Worm (Caenorhabditis elegans) whole organism, young adult: Measurements from ENCODE around the gene nep-21.

Experiments used
- B0019.2 ChIP-seq: fragments of 200-800 bp; sonication (Bioruptor generic); conservative IDR thresholded peaks from 2 replicates; pipeline ENCODE4 v1.3.6; 2022; ENCODE audit warnings: missing genetic modification reagents, missing genetic modification characterization, missing compliant biosample characterization
- C06A6.2 ChIP-seq: fragments of 200-800 bp; sonication (Bioruptor generic); conservative IDR thresholded peaks from 2 replicates; pipeline ENCODE4 v1.3.6; 2022; ENCODE audit warnings: missing genetic modification characterization, missing compliant biosample characterization
- F22D6.2 ChIP-seq: sonication (generic microtip); optimal IDR thresholded peaks from 2 replicates; lab custom pipeline; 2016; ENCODE audit warnings: mild to moderate bottlenecking, missing genetic modification characterization, missing compliant biosample characterization
- F23B12.7 ChIP-seq: sonication (generic microtip); optimal IDR thresholded peaks from 2 replicates; lab custom pipeline; 2017; ENCODE audit warnings: missing genetic modification characterization, mild to moderate bottlenecking, missing compliant biosample characterization, antibody characterized with exemption, moderate library complexity; ENCODE audit not compliant: insufficient read depth
- F37B4.10 ChIP-seq: fragments of 200-800 bp; sonication (Bioruptor generic); IDR thresholded peaks from 2 replicates; pipeline ENCODE4 v1.3.6; 2022; ENCODE audit warnings: missing genetic modification characterization, missing compliant biosample characterization
- F57A8.1 ChIP-seq: fragments of 200-800 bp; sonication (Bioruptor generic); optimal IDR thresholded peaks from 2 replicates; lab custom pipeline; 2018; ENCODE audit warnings: mild to moderate bottlenecking, missing genetic modification characterization, moderate library complexity, missing compliant biosample characterization
- Y79H2A.3 ChIP-seq: fragments of 200-800 bp; sonication (Bioruptor generic); conservative IDR thresholded peaks from 2 replicates; pipeline ENCODE4 v1.3.6; 2022; ENCODE audit warnings: missing genetic modification reagents, missing genetic modification characterization, missing compliant biosample characterization
- Y95B8A.8 ChIP-seq: fragments of 200-800 bp; sonication (Bioruptor generic); IDR thresholded peaks from 2 replicates; pipeline ENCODE4 v1.3.6; 2022; ENCODE audit warnings: missing genetic modification reagents, missing genetic modification characterization, missing compliant biosample characterization
- ama-1 ChIP-seq, 3 experiments: fragments of 150-350 bp in 1 of 3; sonication (generic microtip) in 2 of 3; optimal IDR thresholded peaks; 2 replicates each; lab custom pipeline; 2014 to 2018; ENCODE audit warnings: missing biosample characterization in 2 of 3, missing genetic modification characterization in 2 of 3, missing genetic modification reagents in 2 of 3
- aptf-2 ChIP-seq: fragments of 200-800 bp; sonication (Bioruptor generic); conservative IDR thresholded peaks from 2 replicates; pipeline ENCODE4 v1.3.6; 2022; ENCODE audit warnings: missing genetic modification reagents, missing genetic modification characterization, missing compliant biosample characterization
- attf-5 ChIP-seq: fragments of 200-800 bp; sonication (Bioruptor generic); optimal IDR thresholded peaks from 2 replicates; lab custom pipeline; 2018; ENCODE audit warnings: mild to moderate bottlenecking, missing genetic modification characterization, missing compliant biosample characterization
- cebp-2 ChIP-seq: fragments of 200-800 bp; sonication (Bioruptor generic); IDR thresholded peaks from 2 replicates; pipeline ENCODE4 v1.3.6; 2022; ENCODE audit warnings: missing genetic modification characterization, missing compliant biosample characterization
- ceh-58 ChIP-seq: fragments of 200-800 bp; sonication (Bioruptor generic); IDR thresholded peaks from 2 replicates; pipeline ENCODE4 v1.3.6; 2022; ENCODE audit warnings: missing genetic modification characterization, missing compliant biosample characterization
- dox-1 ChIP-seq: fragments of 200-800 bp; sonication (Bioruptor generic); IDR thresholded peaks from 2 replicates; pipeline ENCODE4 v1.3.6; 2022; ENCODE audit warnings: missing genetic modification reagents, missing genetic modification characterization, missing compliant biosample characterization
- dpff-1 ChIP-seq: sonication (generic microtip); optimal IDR thresholded peaks from 2 replicates; lab custom pipeline; 2017; ENCODE audit warnings: mild to moderate bottlenecking, missing genetic modification characterization, missing compliant biosample characterization
- efl-1 ChIP-seq: fragments of 150-350 bp; optimal IDR thresholded peaks from 2 replicates; lab custom pipeline; 2014; ENCODE audit warnings: missing biosample characterization, missing genetic modification reagents, missing genetic modification characterization
- egrh-3 ChIP-seq: fragments of 200-800 bp; sonication (Bioruptor generic); IDR thresholded peaks from 2 replicates; pipeline ENCODE4 v1.3.6; 2022; ENCODE audit warnings: missing genetic modification reagents, missing genetic modification characterization, missing compliant biosample characterization
- ekl-4 ChIP-seq: fragments of 200-800 bp; sonication (Bioruptor generic); IDR thresholded peaks from 2 replicates; pipeline ENCODE4 v1.3.6; 2022; ENCODE audit warnings: missing genetic modification reagents, missing genetic modification characterization, missing compliant biosample characterization
- him-1 ChIP-seq: sonication (generic microtip); optimal IDR thresholded peaks from 2 replicates; lab custom pipeline; 2016; ENCODE audit warnings: missing genotype, missing genetic modification reagents, missing genetic modification characterization, missing compliant biosample characterization
- hmg-1.2 ChIP-seq: fragments of 200-800 bp; sonication (Bioruptor generic); IDR thresholded peaks from 2 replicates; pipeline ENCODE4 v1.3.6; 2022; ENCODE audit warnings: missing genetic modification reagents, missing genetic modification characterization, missing compliant biosample characterization
- hmg-20 ChIP-seq: fragments of 200-800 bp; sonication (Bioruptor generic); IDR thresholded peaks from 2 replicates; pipeline ENCODE4 v1.3.6; 2022; ENCODE audit warnings: missing genetic modification reagents, missing genetic modification characterization, missing compliant biosample characterization
- hrde-1 ChIP-seq: sonication (generic microtip); optimal IDR thresholded peaks from 2 replicates; lab custom pipeline; 2016; ENCODE audit warnings: missing genetic modification characterization, mild to moderate bottlenecking, missing compliant biosample characterization, moderate library complexity, missing genotype, missing genetic modification reagents, borderline replicate concordance
- let-607 ChIP-seq, 2 experiments: fragments of 200-800 bp in 1 of 2; sonication (Bioruptor generic) in 1 of 2; sonication (generic microtip) in 1 of 2; optimal IDR thresholded peaks; 2 replicates each; lab custom pipeline; 2016 to 2018; ENCODE audit warnings: mild to moderate bottlenecking in 2 of 2, missing compliant biosample characterization in 2 of 2, missing genetic modification characterization in 2 of 2, moderate library complexity in 2 of 2, missing genotype in 1 of 2
- lin-26 ChIP-seq: fragments of 200-800 bp; sonication (Bioruptor generic); IDR thresholded peaks from 2 replicates; pipeline ENCODE4 v1.3.6; 2022; ENCODE audit warnings: missing genetic modification reagents, missing genetic modification characterization, missing compliant biosample characterization
- lin-40 ChIP-seq: sonication (generic microtip); optimal IDR thresholded peaks from 2 replicates; lab custom pipeline; 2016; ENCODE audit warnings: missing genetic modification characterization, mild to moderate bottlenecking, missing compliant biosample characterization, missing genotype, missing genetic modification reagents
- lir-1 ChIP-seq: fragments of 200-800 bp; sonication (Bioruptor generic); conservative IDR thresholded peaks from 2 replicates; pipeline ENCODE4 v1.3.6; 2022; ENCODE audit warnings: missing genetic modification reagents, missing genetic modification characterization, missing compliant biosample characterization
- lsl-1 ChIP-seq: fragments of 200-800 bp; sonication (Bioruptor generic); optimal IDR thresholded peaks from 2 replicates; lab custom pipeline; 2018; ENCODE audit warnings: mild to moderate bottlenecking, missing genetic modification characterization, moderate library complexity, missing compliant biosample characterization
- lsy-27 ChIP-seq: sonication (generic microtip); optimal IDR thresholded peaks from 2 replicates; lab custom pipeline; 2017; ENCODE audit warnings: missing genetic modification characterization, mild to moderate bottlenecking, missing compliant biosample characterization, antibody characterized with exemption, missing genotype, borderline replicate concordance; ENCODE audit not compliant: insufficient read depth
- madf-3 ChIP-seq: fragments of 200-800 bp; sonication (Bioruptor generic); IDR thresholded peaks from 2 replicates; pipeline ENCODE4 v1.3.6; 2022; ENCODE audit warnings: missing genetic modification reagents, missing genetic modification characterization, missing compliant biosample characterization
- madf-6 ChIP-seq: fragments of 200-800 bp; sonication (Bioruptor generic); IDR thresholded peaks from 2 replicates; pipeline ENCODE4 v1.3.6; 2022; ENCODE audit warnings: missing genetic modification reagents, missing genetic modification characterization, missing compliant biosample characterization
- mcd-1 ChIP-seq: fragments of 200-800 bp; sonication (Bioruptor generic); IDR thresholded peaks from 2 replicates; pipeline ENCODE4 v1.3.6; 2022; ENCODE audit warnings: missing genetic modification reagents, missing genetic modification characterization, missing compliant biosample characterization
- mes-4 ChIP-seq: sonication (generic microtip); optimal IDR thresholded peaks from 2 replicates; lab custom pipeline; 2016; ENCODE audit warnings: missing genotype, missing genetic modification characterization, missing compliant biosample characterization
- mxl-1 ChIP-seq: sonication (generic microtip); optimal IDR thresholded peaks from 2 replicates; lab custom pipeline; 2016; ENCODE audit warnings: missing genetic modification characterization, missing compliant biosample characterization
- nfyb-1 ChIP-seq: fragments of 200-800 bp; sonication (Bioruptor generic); IDR thresholded peaks from 2 replicates; pipeline ENCODE4 v1.3.6; 2022; ENCODE audit warnings: missing genetic modification reagents, missing genetic modification characterization, missing compliant biosample characterization
- nhr-179 ChIP-seq: sonication (generic microtip); optimal IDR thresholded peaks from 2 replicates; lab custom pipeline; 2016; ENCODE audit warnings: mild to moderate bottlenecking, missing genetic modification characterization, missing compliant biosample characterization
- nhr-80 ChIP-seq: sonication (generic microtip); optimal IDR thresholded peaks from 2 replicates; lab custom pipeline; 2016; ENCODE audit warnings: missing genetic modification characterization, missing compliant biosample characterization
- nhr-90 ChIP-seq: sonication (generic microtip); optimal IDR thresholded peaks from 2 replicates; lab custom pipeline; 2016; ENCODE audit warnings: missing genotype, mild to moderate bottlenecking, missing genetic modification characterization, missing compliant biosample characterization
- pha-4 ChIP-seq: fragments of 150-350 bp; sonication (generic microtip); optimal IDR thresholded peaks from 2 replicates; lab custom pipeline; 2014; ENCODE audit warnings: missing biosample characterization, missing genetic modification reagents, missing genetic modification characterization
- sdz-38 ChIP-seq: sonication (generic microtip); optimal IDR thresholded peaks from 2 replicates; lab custom pipeline; 2016; ENCODE audit warnings: missing genotype, missing genetic modification characterization, missing compliant biosample characterization
- sea-2 ChIP-seq: fragments of 200-800 bp; sonication (Bioruptor generic); IDR thresholded peaks from 2 replicates; pipeline ENCODE4 v1.3.6; 2022; ENCODE audit warnings: missing genetic modification characterization, missing compliant biosample characterization
- snpc-1.1 ChIP-seq: sonication (generic microtip); optimal IDR thresholded peaks from 2 replicates; lab custom pipeline; 2017; ENCODE audit warnings: missing genetic modification characterization, mild to moderate bottlenecking, missing compliant biosample characterization, antibody characterized with exemption, moderate library complexity, missing genotype, missing genetic modification reagents; ENCODE audit not compliant: insufficient read depth
- snpc-4 ChIP-seq, 5 experiments: fragments of 150-350 bp in 1 of 5; sonication (generic microtip) in 4 of 5; optimal IDR thresholded peaks; 2 replicates each; lab custom pipeline; 2014 to 2018; ENCODE audit warnings: missing genetic modification characterization in 5 of 5, missing biosample characterization in 3 of 5, antibody characterized with exemption in 2 of 5, mild to moderate bottlenecking in 2 of 5, missing compliant biosample characterization in 2 of 5, missing genotype in 2 of 5, moderate library complexity in 2 of 5, missing genetic modification reagents in 1 of 5
- tbp1 ChIP-seq: fragments of 200-800 bp; sonication (Bioruptor generic); optimal IDR thresholded peaks from 2 replicates; lab custom pipeline; 2018; ENCODE audit warnings: mild to moderate bottlenecking, missing genetic modification characterization, missing compliant biosample characterization
- tbx-9 ChIP-seq: sonication (generic microtip); optimal IDR thresholded peaks from 2 replicates; lab custom pipeline; 2016; ENCODE audit warnings: borderline replicate concordance, missing genetic modification characterization, inconsistent platforms, missing compliant biosample characterization
- unc-62 ChIP-seq: fragments of 150-350 bp; optimal IDR thresholded peaks from 2 replicates; lab custom pipeline; 2014; ENCODE audit warnings: missing biosample characterization, missing genetic modification reagents, missing genetic modification characterization
- ztf-18 ChIP-seq: sonication (generic microtip); optimal IDR thresholded peaks from 2 replicates; lab custom pipeline; 2016; ENCODE audit warnings: missing genotype, mild to moderate bottlenecking, missing genetic modification characterization, missing compliant biosample characterization
- ztf-25 ChIP-seq: fragments of 200-800 bp; sonication (Bioruptor generic); IDR thresholded peaks from 2 replicates; pipeline ENCODE4 v1.3.6; 2022; ENCODE audit warnings: missing genetic modification reagents, missing genetic modification characterization, missing compliant biosample characterization

The nep-21 gene

DNA sequence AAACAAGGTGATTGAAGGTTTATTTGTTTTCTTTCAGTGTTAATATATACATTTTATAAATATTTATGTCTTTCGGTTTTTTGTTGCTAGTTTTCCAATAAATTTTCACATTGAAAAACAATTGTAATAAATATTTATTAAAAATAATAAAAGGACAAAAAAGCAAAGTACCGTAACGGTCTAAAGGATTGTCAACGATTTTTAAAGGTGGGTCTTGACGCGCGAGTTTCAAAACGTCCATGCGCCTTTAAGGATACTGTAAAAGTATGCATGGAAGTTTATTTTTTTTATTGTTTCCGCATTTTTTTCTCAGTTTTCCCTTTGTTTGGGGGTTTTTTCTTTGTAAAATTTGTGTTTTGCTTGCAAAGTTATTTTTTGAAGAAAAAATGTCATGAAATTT is 33.4 kb downstream of the nep-21 start (continued):
- TF ChIP-seq sdz-38 (no peak), nfyb-1 (no peak), nhr-80 (no peak), unc-62 (GFP tag; lab: Kevin White, UChicago) (no peak), ceh-58 (GFP tag; lab: Robert Waterston, UW) (no peak), tbp1 (GFP tag; lab: Kevin White, UChicago) (no peak), dox-1 (GFP tag; lab: Robert Waterston, UW) (no peak), nhr-179 (tag; lab: Kevin White, UChicago) (no peak), lsl-1 (peak; percentile 96), madf-6 (GFP tag; lab: Robert Waterston, UW) (peak; percentile 94), lin-26 (no peak), Y95B8A.8 (GFP tag; lab: Robert Waterston, UW) (no peak), snpc-1.1 (tag; lab: Kevin White, UChicago) (no peak), sea-2 (no peak), ztf-18 (tag; lab: Kevin White, UChicago) (no peak), mxl-1 (tag; lab: Kevin White, UChicago) (no peak), hmg-20 (GFP tag; lab: Robert Waterston, UW) (no peak), efl-1 (GFP tag; lab: Kevin White, UChicago) (peak; percentile 14), F22D6.2 (tag; lab: Kevin White, UChicago) (no peak), mcd-1 (GFP tag; lab: Robert Waterston, UW) (no peak), ekl-4 (0 out of 2 replicates have a peak, but pooled peaks have one; percentile 21), ztf-25 (GFP tag; lab: Robert Waterston, UW) (no peak), aptf-2 (GFP tag; lab: Robert Waterston, UW) (no peak), madf-3 (GFP tag; lab: Robert Waterston, UW) (no peak), snpc-4 (GFP tag; optimal IDR thresholded peaks at IDR 0.05; lab: Kevin White, UChicago) (no peak), snpc-4 (tag; optimal IDR thresholded peaks at IDR 0.05; lab: Kevin White, UChicago) (no peak), lir-1 (GFP tag; lab: Robert Waterston, UW) (no peak), B0019.2 (no peak), cebp-2 (GFP tag; lab: Robert Waterston, UW) (no peak), lin-40 (tag; lab: Kevin White, UChicago) (no peak), egrh-3 (GFP tag; lab: Robert Waterston, UW) (no peak), dpff-1 (tag; lab: Kevin White, UChicago) (no peak), tbx-9 (tag; lab: Kevin White, UChicago) (no peak), lsy-27 (tag; lab: Kevin White, UChicago) (no peak), let-607 (tag; optimal IDR thresholded peaks at IDR 0.05; lab: Kevin White, UChicago) (no peak), hrde-1 (tag; lab: Kevin White, UChicago) (no peak), Y79H2A.3 (GFP tag; lab: Robert Waterston, UW) (no peak), C06A6.2 (GFP tag; lab: Robert Waterston, UW) (no peak), him-1 (tag; lab: Kevin White, UChicago) (peak; percentile 69), mes-4 (tag; lab: Kevin White, UChicago) (no peak), F57A8.1 (GFP tag; lab: Kevin White, UChicago) (no peak), hmg-1.2 (no peak), pha-4 (tag; lab: Kevin White, UChicago) (no peak), attf-5 (GFP tag; lab: Kevin White, UChicago) (no peak), F37B4.10 (no peak), F23B12.7 (tag; lab: Kevin White, UChicago) (no peak), nhr-90 (tag; lab: Kevin White, UChicago) (no peak), ama-1 (optimal IDR thresholded peaks at IDR 0.05; lab: Kevin White, UChicago) (no peak), ama-1 (GFP tag; optimal IDR thresholded peaks at IDR 0.05; lab: Kevin White, UChicago) (peak in 1 of 2 experiments; percentile 11)
